Worm (Caenorhabditis elegans) whole organism, L2 larva: ENCODE measurements around the gene C56C10.9.

ENCODE experiments used
- F13H6.1 ChIP-seq: sonication (generic microtip); optimal IDR thresholded peaks from 2 replicates; lab custom pipeline; 2016; ENCODE audit warnings: missing genetic modification characterization, missing compliant biosample characterization
- R02D3.7 ChIP-seq: fragments of 150-350 bp; optimal IDR thresholded peaks from 2 replicates; lab custom pipeline; 2014; ENCODE audit warnings: missing biosample characterization, missing genetic modification characterization
- Y55F3AM.14 ChIP-seq: fragments of 200-800 bp; sonication (Bioruptor generic); optimal IDR thresholded peaks from 2 replicates; lab custom pipeline; 2018; ENCODE audit warnings: mild to moderate bottlenecking, missing genetic modification characterization, missing compliant biosample characterization
- ZK546.5 ChIP-seq: sonication (generic microtip); optimal IDR thresholded peaks from 2 replicates; lab custom pipeline; 2017; ENCODE audit warnings: missing biosample characterization, missing genetic modification characterization
- alr-1 ChIP-seq: fragments of 150-350 bp; optimal IDR thresholded peaks from 2 replicates; lab custom pipeline; 2014; ENCODE audit warnings: missing biosample characterization, missing genetic modification characterization
- ama-1 ChIP-seq: fragments of 150-350 bp; optimal IDR thresholded peaks from 2 replicates; lab custom pipeline; 2018; ENCODE audit warnings: inconsistent platforms
- blmp-1 ChIP-seq: sonication (generic microtip); optimal IDR thresholded peaks from 2 replicates; lab custom pipeline; 2017; ENCODE audit warnings: missing genetic modification characterization, mild to moderate bottlenecking, missing compliant biosample characterization, antibody characterized with exemption, moderate library complexity; ENCODE audit not compliant: insufficient read depth
- ceh-16 ChIP-seq: fragments of 150-350 bp; optimal IDR thresholded peaks from 2 replicates; lab custom pipeline; 2014; ENCODE audit warnings: missing biosample characterization, missing genetic modification characterization
- crh-2 ChIP-seq: sonication (generic microtip); optimal IDR thresholded peaks from 2 replicates; lab custom pipeline; 2017; ENCODE audit warnings: missing biosample characterization, missing genetic modification characterization
- dmd-4 ChIP-seq: sonication (generic microtip); optimal IDR thresholded peaks from 2 replicates; lab custom pipeline; 2017; ENCODE audit warnings: missing biosample characterization, missing genetic modification characterization
- egl-27 ChIP-seq: sonication (generic microtip); optimal IDR thresholded peaks from 3 replicates; lab custom pipeline; 2017; ENCODE audit warnings: missing biosample characterization, missing genetic modification reagents, missing genetic modification characterization
- elt-1 ChIP-seq: fragments of 150-350 bp; optimal IDR thresholded peaks from 2 replicates; lab custom pipeline; 2014; ENCODE audit warnings: missing biosample characterization, missing genetic modification characterization
- elt-3 ChIP-seq: sonication (generic microtip); optimal IDR thresholded peaks from 2 replicates; lab custom pipeline; 2017; ENCODE audit warnings: missing biosample characterization, missing genetic modification characterization
- fos-1 ChIP-seq: fragments of 150-350 bp; optimal IDR thresholded peaks from 2 replicates; lab custom pipeline; 2014; ENCODE audit warnings: missing biosample characterization, missing genetic modification characterization
- gmeb-1 ChIP-seq: fragments of 150-350 bp; optimal IDR thresholded peaks from 2 replicates; lab custom pipeline; 2014; ENCODE audit warnings: missing biosample characterization, missing genetic modification characterization
- lin-11 ChIP-seq: fragments of 150-350 bp; sonication (generic microtip); optimal IDR thresholded peaks from 2 replicates; lab custom pipeline; 2014; ENCODE audit warnings: missing biosample characterization, missing genetic modification characterization, inconsistent platforms, mixed read lengths
- lsy-2 ChIP-seq, 2 experiments: fragments of 150-350 bp in 1 of 2; sonication (generic microtip) in 1 of 2; optimal IDR thresholded peaks; 2 replicates each; lab custom pipeline; 2014 to 2017; ENCODE audit warnings: missing biosample characterization in 2 of 2, missing genetic modification characterization in 2 of 2
- mab-5 ChIP-seq: fragments of 150-350 bp; optimal IDR thresholded peaks from 2 replicates; lab custom pipeline; 2014; ENCODE audit warnings: missing biosample characterization, missing genetic modification characterization
- mbf-1 ChIP-seq: sonication (generic microtip); optimal IDR thresholded peaks from 2 replicates; lab custom pipeline; 2017; ENCODE audit warnings: missing biosample characterization, missing genetic modification characterization
- mdl-1 ChIP-seq, 2 experiments: fragments of 150-350 bp in 1 of 2; sonication (generic microtip) in 1 of 2; optimal IDR thresholded peaks; 2 replicates each; lab custom pipeline; 2017; ENCODE audit warnings: missing biosample characterization in 2 of 2, missing genetic modification characterization in 2 of 2
- nhr-10 ChIP-seq: sonication (generic microtip); optimal IDR thresholded peaks from 2 replicates; lab custom pipeline; 2017; ENCODE audit warnings: missing biosample characterization, missing genetic modification characterization
- nhr-11 ChIP-seq: fragments of 150-350 bp; optimal IDR thresholded peaks from 2 replicates; lab custom pipeline; 2014; ENCODE audit warnings: missing biosample characterization, missing genetic modification characterization
- nhr-12 ChIP-seq: fragments of 150-350 bp; optimal IDR thresholded peaks from 2 replicates; lab custom pipeline; 2014; ENCODE audit warnings: missing biosample characterization, missing genetic modification characterization
- nhr-129 ChIP-seq: fragments of 150-350 bp; optimal IDR thresholded peaks from 2 replicates; lab custom pipeline; 2014; ENCODE audit warnings: missing biosample characterization, missing genetic modification characterization
- nhr-21 ChIP-seq: fragments of 150-350 bp; optimal IDR thresholded peaks from 2 replicates; lab custom pipeline; 2014; ENCODE audit warnings: missing biosample characterization, missing genetic modification characterization
- nhr-23 ChIP-seq: fragments of 150-350 bp; optimal IDR thresholded peaks from 2 replicates; lab custom pipeline; 2014; ENCODE audit warnings: missing biosample characterization, missing genetic modification reagents, missing genetic modification characterization
- nhr-25 ChIP-seq: fragments of 150-350 bp; sonication (generic microtip); optimal IDR thresholded peaks from 3 replicates; lab custom pipeline; 2014; ENCODE audit warnings: missing biosample characterization, missing genetic modification characterization
- nhr-6 ChIP-seq: fragments of 150-350 bp; optimal IDR thresholded peaks from 2 replicates; lab custom pipeline; 2014; ENCODE audit warnings: missing biosample characterization, missing genetic modification characterization
- nhr-77 ChIP-seq: fragments of 150-350 bp; optimal IDR thresholded peaks from 2 replicates; lab custom pipeline; 2014; ENCODE audit warnings: missing biosample characterization, missing genetic modification characterization
- peb-1 ChIP-seq: fragments of 150-350 bp; optimal IDR thresholded peaks from 2 replicates; lab custom pipeline; 2014; ENCODE audit warnings: missing biosample characterization, missing genetic modification characterization
- sem-4 ChIP-seq: fragments of 150-350 bp; optimal IDR thresholded peaks from 2 replicates; lab custom pipeline; 2014; ENCODE audit warnings: missing biosample characterization, missing genetic modification reagents, missing genetic modification characterization
- sma-3 ChIP-seq: sonication (generic microtip); optimal IDR thresholded peaks from 2 replicates; lab custom pipeline; 2016; ENCODE audit warnings: missing genetic modification reagents, missing genetic modification characterization, missing compliant biosample characterization
- sma-9 ChIP-seq, 2 experiments: fragments of 150-350 bp in 1 of 2; sonication (generic microtip) in 1 of 2; optimal IDR thresholded peaks; 2 replicates each; lab custom pipeline; 2014 to 2016; ENCODE audit warnings: missing genetic modification characterization in 2 of 2, mild to moderate bottlenecking in 1 of 2, missing biosample characterization in 1 of 2, missing compliant biosample characterization in 1 of 2, missing genetic modification reagents in 1 of 2, moderate library complexity in 1 of 2
- snpc-4 ChIP-seq: fragments of 150-350 bp; optimal IDR thresholded peaks from 2 replicates; lab custom pipeline; 2014; ENCODE audit warnings: missing biosample characterization, missing genetic modification characterization
- unc-55 ChIP-seq: fragments of 150-350 bp; sonication (generic microtip); optimal IDR thresholded peaks from 3 replicates; lab custom pipeline; 2014; ENCODE audit warnings: missing biosample characterization, missing genetic modification reagents, missing genetic modification characterization
- unc-62 ChIP-seq: fragments of 150-350 bp; optimal IDR thresholded peaks from 2 replicates; lab custom pipeline; 2014; ENCODE audit warnings: missing biosample characterization, missing genetic modification reagents, missing genetic modification characterization
- ztf-1 ChIP-seq: fragments of 200-800 bp; sonication (Bioruptor generic); conservative IDR thresholded peaks from 2 replicates; pipeline ENCODE4 v1.3.6; 2022; ENCODE audit warnings: missing genetic modification characterization, missing compliant biosample characterization
- ztf-11 ChIP-seq: sonication (generic microtip); optimal IDR thresholded peaks from 2 replicates; lab custom pipeline; 2017; ENCODE audit warnings: missing biosample characterization, missing genetic modification characterization
- ztf-4 ChIP-seq: fragments of 150-350 bp; optimal IDR thresholded peaks from 2 replicates; lab custom pipeline; 2014; ENCODE audit warnings: missing biosample characterization, missing genetic modification characterization

Gene C56C10.9

DNA sequence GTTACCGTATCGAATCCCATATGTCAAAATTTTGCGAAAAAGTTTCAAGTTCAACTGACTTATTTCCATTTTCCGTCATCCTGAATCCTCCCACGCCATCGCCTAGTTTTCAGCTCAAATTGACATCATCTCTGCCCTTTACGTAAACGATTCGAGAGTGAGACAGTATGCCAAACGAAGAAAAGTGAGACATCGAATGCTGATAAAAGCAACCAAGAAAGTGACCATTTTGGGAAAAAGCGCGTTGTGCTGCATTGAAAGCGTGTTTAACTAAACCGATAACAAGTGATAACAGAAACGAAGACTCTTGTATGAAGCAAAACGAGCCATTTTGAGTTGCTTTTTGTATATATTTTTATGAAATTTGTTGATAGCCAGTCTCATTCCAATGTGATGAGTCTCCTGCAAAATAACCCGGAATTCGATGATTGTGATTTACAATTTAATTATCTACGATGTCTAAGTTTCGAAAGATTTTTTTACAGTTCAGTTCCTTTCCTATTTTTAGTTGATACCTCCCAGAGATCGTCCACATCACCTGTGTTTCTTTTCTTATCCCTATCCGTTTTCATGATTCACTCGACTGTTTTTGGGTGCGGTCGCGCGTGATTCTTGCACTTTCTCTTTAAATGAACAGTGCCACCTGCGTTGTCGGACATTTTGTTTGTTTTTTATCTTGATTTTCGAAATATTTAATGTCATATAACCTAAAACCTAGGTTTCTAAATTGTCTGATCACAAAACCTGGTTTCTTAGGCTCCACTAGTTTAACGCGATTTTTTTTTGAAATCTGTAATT lies 23.3 kb upstream of the C56C10.9 start (continued):
- TF ChIP-seq nhr-6 (tag; lab: Kevin White, UChicago), result no peak
- TF ChIP-seq egl-27 (tag; lab: Kevin White, UChicago), result no peak
- no peak for TF ChIP-seq snpc-4 (tag; lab: Kevin White, UChicago)
- no peak for TF ChIP-seq elt-3 (tag; lab: Kevin White, UChicago)
- TF ChIP-seq lsy-2 (tag; optimal IDR thresholded peaks at IDR 0.05; lab: Kevin White, UChicago), result no peak
- no peak for TF ChIP-seq ztf-1 (GFP tag; lab: Robert Waterston, UW)
- no peak for TF ChIP-seq nhr-21 (tag; lab: Kevin White, UChicago)
- TF ChIP-seq gmeb-1 (tag; lab: Kevin White, UChicago), result no peak
- no peak for TF ChIP-seq ceh-16 (tag; lab: Kevin White, UChicago)
- no peak for TF ChIP-seq mbf-1 (tag; lab: Kevin White, UChicago)
- no peak for TF ChIP-seq nhr-10 (tag; lab: Kevin White, UChicago)
- TF ChIP-seq Y55F3AM.14 (GFP tag; lab: Kevin White, UChicago), result no peak
- no peak for TF ChIP-seq nhr-11 (tag; lab: Kevin White, UChicago)
- peak; percentile 41 for TF ChIP-seq crh-2 (tag; lab: Kevin White, UChicago)

DNA sequence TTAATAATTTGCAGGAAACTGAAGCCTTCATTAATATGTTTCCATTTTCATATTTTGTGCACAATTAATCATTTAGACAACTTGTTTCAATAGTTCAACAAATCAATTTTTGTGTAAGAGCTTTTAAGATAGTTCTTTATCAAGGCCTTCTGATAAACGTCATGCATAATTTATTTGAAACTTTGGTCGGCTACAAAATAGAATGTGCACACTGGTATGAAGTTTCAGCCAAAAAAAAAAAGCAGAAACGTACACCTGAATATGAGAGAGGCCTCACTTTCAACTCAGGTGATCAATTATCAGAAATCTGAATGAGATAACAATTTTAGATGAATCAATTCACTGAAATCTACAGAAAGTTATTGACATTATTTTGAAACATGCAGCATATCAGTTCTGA lies 22.3 kb upstream of the C56C10.9 start:
- TF ChIP-seq fos-1 (peak; percentile 18), mdl-1 (tag; optimal IDR thresholded peaks at IDR 0.05; lab: Kevin White, UChicago) (no peak), elt-1 (tag; lab: Kevin White, UChicago) (no peak)

DNA sequence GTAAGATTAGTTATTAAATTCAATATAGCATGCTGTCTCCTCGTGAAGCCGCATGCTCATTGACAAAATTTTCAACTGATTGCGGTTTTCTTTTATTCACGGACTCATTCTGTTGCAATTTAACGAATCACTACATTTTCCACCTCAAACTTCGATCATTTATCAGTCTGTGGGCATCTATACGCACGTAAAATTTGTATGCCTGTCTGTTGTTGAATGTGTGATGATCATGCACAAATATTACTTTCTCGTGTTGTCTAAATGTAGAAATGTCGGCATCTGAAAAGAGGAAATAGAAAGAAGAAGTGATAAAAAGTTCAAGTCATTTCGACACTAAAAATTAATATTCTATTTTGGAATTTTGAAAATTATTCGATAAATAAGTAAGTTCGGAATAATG lies 20.4 kb upstream of the C56C10.9 start:
- no peak for TF ChIP-seq lin-11 (tag; lab: Kevin White, UChicago)
- TF ChIP-seq fos-1, result peak; percentile 87
- TF ChIP-seq gmeb-1 (tag; lab: Kevin White, UChicago), result no peak
- TF ChIP-seq sma-3 (GFP tag; lab: Kevin White, UChicago), result no peak
- no peak for TF ChIP-seq nhr-12 (tag; lab: Kevin White, UChicago)
- peak; percentile 22 for TF ChIP-seq sma-9 (GFP tag; optimal IDR thresholded peaks at IDR 0.05; lab: Kevin White, UChicago)
- TF ChIP-seq sma-9 (tag; optimal IDR thresholded peaks at IDR 0.05; lab: Kevin White, UChicago), result no peak
- TF ChIP-seq nhr-21 (tag; lab: Kevin White, UChicago), result no peak
- peak; percentile 3 for TF ChIP-seq F13H6.1 (tag; lab: Kevin White, UChicago)
- TF ChIP-seq unc-62 (GFP tag; lab: Kevin White, UChicago), result no peak
- TF ChIP-seq crh-2 (tag; lab: Kevin White, UChicago), result peak; percentile 48

DNA sequence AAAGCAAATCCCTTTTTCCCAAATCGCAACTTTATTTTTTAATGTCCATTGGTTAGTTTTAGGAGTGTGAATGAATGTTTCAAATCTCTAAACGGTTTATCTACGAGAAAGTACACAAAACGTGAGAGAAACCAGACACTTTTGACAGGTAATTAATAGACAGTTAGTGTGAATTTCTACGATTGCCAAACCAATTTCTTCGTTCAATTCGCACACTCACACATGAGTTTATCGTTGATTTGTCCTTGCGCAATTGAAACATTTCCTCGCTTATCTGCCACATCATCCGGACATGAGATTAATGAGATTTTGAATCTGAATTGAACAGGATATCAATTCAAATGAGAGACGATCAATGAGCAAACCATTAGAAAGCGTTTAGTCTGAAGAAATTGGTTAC lies 18.1 kb upstream of the C56C10.9 start:
- TF ChIP-seq sem-4 (tag; lab: Kevin White, UChicago) (no peak), R02D3.7 (tag; lab: Kevin White, UChicago) (no peak), nhr-10 (tag; lab: Kevin White, UChicago) (no peak), nhr-77 (tag; lab: Kevin White, UChicago) (no peak), Y55F3AM.14 (GFP tag; lab: Kevin White, UChicago) (no peak), mbf-1 (tag; lab: Kevin White, UChicago) (no peak), crh-2 (tag; lab: Kevin White, UChicago) (no peak), nhr-11 (tag; lab: Kevin White, UChicago) (no peak), dmd-4 (tag; lab: Kevin White, UChicago) (no peak), elt-1 (tag; lab: Kevin White, UChicago) (no peak), lin-11 (tag; lab: Kevin White, UChicago) (no peak), nhr-12 (tag; lab: Kevin White, UChicago) (no peak), ZK546.5 (tag; lab: Kevin White, UChicago) (no peak), unc-62 (GFP tag; lab: Kevin White, UChicago) (no peak), mab-5 (tag; lab: Kevin White, UChicago) (no peak), nhr-25 (no peak), elt-3 (tag; lab: Kevin White, UChicago) (no peak), ztf-11 (no peak)
- TF ChIP-seq, all 48 proteins: peak for 0

DNA sequence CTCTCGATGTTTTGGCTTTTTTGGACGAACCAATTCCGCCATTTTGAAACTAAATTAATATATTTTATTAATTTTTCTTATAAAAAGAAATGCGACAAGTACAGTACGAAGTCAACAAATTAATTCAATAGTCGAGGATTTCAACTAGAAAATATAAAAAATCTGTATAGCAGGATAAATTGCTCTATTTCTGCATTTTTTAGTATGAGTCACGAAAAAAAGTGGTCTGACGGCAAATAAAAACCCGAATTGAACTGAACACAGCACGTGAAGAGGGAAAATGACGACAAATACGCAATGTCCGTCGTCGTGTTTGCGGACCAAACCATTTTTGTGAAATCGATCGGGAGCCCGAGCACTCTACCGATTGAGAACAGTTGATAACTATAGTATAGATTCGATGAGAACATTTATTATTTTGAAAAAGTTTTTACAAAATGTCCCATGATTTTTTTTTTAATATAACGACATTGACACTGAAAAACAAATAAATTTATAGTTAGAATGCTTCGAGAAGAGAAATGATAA lies 17.2 kb upstream of the C56C10.9 start, which contains the start of gene epg-5:
Gene epg-5, minus strand, starts transcription at position 51 of the 528 bp plus-strand sequence.
- TF ChIP-seq ztf-4 (tag; lab: Kevin White, UChicago) (no peak), lsy-2 (tag; optimal IDR thresholded peaks at IDR 0.05; lab: Kevin White, UChicago) (peak in 1 of 2 experiments; percentile 61), nhr-77 (tag; lab: Kevin White, UChicago) (no peak), ztf-1 (GFP tag; lab: Robert Waterston, UW) (no peak), sma-9 (GFP tag; optimal IDR thresholded peaks at IDR 0.05; lab: Kevin White, UChicago) (no peak), sma-9 (tag; optimal IDR thresholded peaks at IDR 0.05; lab: Kevin White, UChicago) (no peak), nhr-23 (no peak), lin-11 (tag; lab: Kevin White, UChicago) (peak; percentile 6), peb-1 (tag; lab: Kevin White, UChicago) (no peak), ama-1 (no peak), blmp-1 (tag; lab: Kevin White, UChicago) (no peak), nhr-129 (peak; percentile 59), nhr-6 (tag; lab: Kevin White, UChicago) (no peak), sma-3 (GFP tag; lab: Kevin White, UChicago) (no peak), egl-27 (tag; lab: Kevin White, UChicago) (no peak), nhr-25 (no peak), sem-4 (tag; lab: Kevin White, UChicago) (no peak), unc-55 (GFP tag; lab: Kevin White, UChicago) (no peak), alr-1 (no peak), Y55F3AM.14 (GFP tag; lab: Kevin White, UChicago) (no peak), ztf-11 (no peak), elt-3 (tag; lab: Kevin White, UChicago) (no peak), nhr-12 (tag; lab: Kevin White, UChicago) (no peak)
